Fruit fly (Drosophila melanogaster) whole organism, pupa: ENCODE data around the gene Npc1b.

ENCODE experiments used
- CG10348 ChIP-seq: fragments of 200-800 bp; sonication (Bioruptor generic); IDR thresholded peaks from 2 replicates; pipeline ENCODE4 v1.3.6; 2022; ENCODE audit warnings: missing biosample characterization, missing genetic modification characterization
- CG12605 ChIP-seq: fragments of 200-800 bp; sonication (Bioruptor generic); IDR thresholded peaks from 2 replicates; pipeline ENCODE4 v1.3.6; 2022; ENCODE audit warnings: missing biosample characterization, missing genetic modification characterization
- CG13204 ChIP-seq: fragments of 200-800 bp; sonication (Bioruptor generic); optimal IDR thresholded peaks from 2 replicates; lab custom pipeline; 2018; ENCODE audit warnings: missing biosample characterization, mild to moderate bottlenecking, missing genetic modification characterization, moderate library complexity
- CG14655 ChIP-seq: fragments of 200-800 bp; sonication (Bioruptor generic); optimal IDR thresholded peaks from 3 replicates; lab custom pipeline; 2017; ENCODE audit warnings: mild to moderate bottlenecking, missing biosample characterization, missing genetic modification reagents, missing genetic modification characterization
- CG15710 ChIP-seq: fragments of 200-800 bp; sonication (Bioruptor generic); optimal IDR thresholded peaks from 2 replicates; lab custom pipeline; 2018; ENCODE audit warnings: missing biosample characterization, mild to moderate bottlenecking, missing genetic modification characterization, moderate library complexity
- CG17806 ChIP-seq: fragments of 200-800 bp; sonication (Bioruptor generic); optimal IDR thresholded peaks from 2 replicates; lab custom pipeline; 2018; ENCODE audit warnings: missing biosample characterization, mild to moderate bottlenecking, missing genetic modification characterization, moderate library complexity
- CG32121 ChIP-seq: fragments of 200-800 bp; sonication (Bioruptor generic); IDR thresholded peaks from 2 replicates; pipeline ENCODE4 v1.3.6; 2022; ENCODE audit warnings: missing biosample characterization, missing genetic modification characterization
- CG34367 ChIP-seq: fragments of 200-800 bp; sonication (Bioruptor generic); optimal IDR thresholded peaks from 2 replicates; lab custom pipeline; 2018; ENCODE audit warnings: missing biosample characterization, mild to moderate bottlenecking, missing genetic modification characterization
- CG4496 ChIP-seq: fragments of 200-800 bp; sonication (Bioruptor generic); IDR thresholded peaks from 3 replicates; pipeline ENCODE4 v1.3.6; 2022; ENCODE audit warnings: missing biosample characterization, missing genetic modification characterization
- CG8159 ChIP-seq: fragments of 200-800 bp; sonication (Bioruptor generic); optimal IDR thresholded peaks from 3 replicates; lab custom pipeline; 2018; ENCODE audit warnings: missing biosample characterization, mild to moderate bottlenecking, missing genetic modification characterization, moderate library complexity
- CG8301 ChIP-seq: fragments of 200-800 bp; sonication (Bioruptor generic); optimal IDR thresholded peaks from 2 replicates; lab custom pipeline; 2018; ENCODE audit warnings: missing biosample characterization, mild to moderate bottlenecking, missing genetic modification characterization
- CG9948 ChIP-seq: fragments of 200-800 bp; sonication (Bioruptor generic); optimal IDR thresholded peaks from 2 replicates; lab custom pipeline; 2018; ENCODE audit warnings: missing biosample characterization, mild to moderate bottlenecking, missing genetic modification characterization, moderate library complexity
- D1 ChIP-seq: fragments of 200-800 bp; sonication (Bioruptor generic); optimal IDR thresholded peaks from 2 replicates; lab custom pipeline; 2018; ENCODE audit warnings: missing biosample characterization, mild to moderate bottlenecking, missing genetic modification characterization, moderate library complexity
- EcR ChIP-seq: fragments of 200-800 bp; sonication (Bioruptor generic); optimal IDR thresholded peaks from 3 replicates; lab custom pipeline; 2019; ENCODE audit warnings: missing biosample characterization, missing genetic modification characterization, mild to moderate bottlenecking, moderate library complexity, missing genetic modification reagents
- Ets98B ChIP-seq: fragments of 200-800 bp; sonication (Bioruptor generic); IDR thresholded peaks from 2 replicates; pipeline ENCODE4 v1.3.6; 2022; ENCODE audit warnings: missing biosample characterization, missing genetic modification characterization
- Pif1A ChIP-seq: fragments of 200-800 bp; sonication (Bioruptor generic); optimal IDR thresholded peaks from 3 replicates; lab custom pipeline; 2016; ENCODE audit warnings: missing biosample characterization, missing genetic modification characterization
- Pif1B ChIP-seq: fragments of 200-800 bp; sonication (Bioruptor generic); optimal IDR thresholded peaks from 3 replicates; lab custom pipeline; 2016; ENCODE audit warnings: missing biosample characterization, missing genetic modification characterization
- Snoo ChIP-seq: fragments of 200-800 bp; sonication (Bioruptor generic); optimal IDR thresholded peaks from 3 replicates; lab custom pipeline; 2017; ENCODE audit warnings: missing biosample characterization, mild to moderate bottlenecking, missing genetic modification characterization, inconsistent platforms
- fd96Ca ChIP-seq: fragments of 200-800 bp; sonication (Bioruptor generic); IDR thresholded peaks from 3 replicates; pipeline ENCODE4 v1.3.6; 2022; ENCODE audit warnings: missing biosample characterization, missing genetic modification characterization
- gl ChIP-seq: fragments of 200-800 bp; sonication (Bioruptor generic); optimal IDR thresholded peaks from 2 replicates; lab custom pipeline; 2018; ENCODE audit warnings: missing biosample characterization, mild to moderate bottlenecking, missing genetic modification characterization
- rn ChIP-seq: fragments of 200-800 bp; sonication (Bioruptor generic); IDR thresholded peaks from 2 replicates; pipeline ENCODE4 v1.3.6; 2022; ENCODE audit warnings: missing biosample characterization, missing genetic modification characterization

Gene Npc1b

DNA sequence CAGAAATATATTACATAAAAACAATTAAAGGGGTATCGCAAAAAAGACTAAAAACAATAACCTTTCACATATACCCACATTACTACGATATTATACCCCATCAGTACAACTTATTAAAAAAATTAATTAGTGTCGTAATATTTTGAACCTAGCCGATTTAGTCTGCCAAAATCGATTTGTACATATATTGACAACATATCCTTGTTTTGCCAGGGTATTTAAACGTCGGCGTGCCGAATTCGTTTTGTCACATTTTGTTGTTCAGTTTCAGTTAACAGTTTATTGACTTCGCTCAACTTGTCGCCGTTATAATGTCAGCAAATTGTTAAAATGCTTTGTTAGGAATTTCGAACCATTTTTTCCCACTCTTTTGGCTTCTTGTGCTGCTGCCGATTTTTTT, 13.6 kb downstream of the Npc1b start:
- no peak for TF ChIP-seq Snoo (tag; lab: Kevin White, UChicago)
- TF ChIP-seq D1 = no peak
- TF ChIP-seq EcR = no peak
- TF ChIP-seq CG13204 (GFP tag; lab: Kevin White, UChicago) = no peak
- no peak for TF ChIP-seq Ets98B (GFP tag; lab: Robert Waterston, UW)
- no peak for TF ChIP-seq CG17806
- no peak for TF ChIP-seq CG34367
- TF ChIP-seq CG15710 (tag; lab: Kevin White, UChicago) = no peak
- TF ChIP-seq rn (GFP tag; lab: Robert Waterston, UW) = no peak
- no peak for TF ChIP-seq CG8301
- no peak for TF ChIP-seq CG9948
- TF ChIP-seq CG4496 = no peak

DNA sequence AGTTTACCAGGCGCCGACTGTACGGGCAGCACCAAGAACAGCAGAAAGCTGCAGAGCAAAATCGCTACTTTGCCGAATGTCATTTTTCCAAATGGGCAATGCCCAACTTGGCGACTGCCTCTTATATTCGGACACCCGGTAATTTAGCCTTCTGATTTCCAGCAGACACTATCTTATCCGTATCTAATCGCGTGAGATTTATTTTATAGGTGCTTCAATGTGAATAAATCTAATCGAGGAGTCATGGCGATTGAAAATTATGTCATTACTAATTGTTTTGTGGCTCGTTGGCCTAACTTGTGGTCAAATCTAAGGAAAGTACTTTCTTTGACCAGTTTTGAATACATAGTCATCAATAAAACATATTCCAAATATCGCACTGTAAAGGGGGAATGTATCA, 28.7 kb downstream of the Npc1b start, which contains the start of gene Ser6:
Ser6 (minus strand) TSS at position 101 of the 400 bp plus-strand sequence.
- TF ChIP-seq CG8301 (no peak), CG34367 (no peak), CG13204 (GFP tag; lab: Kevin White, UChicago) (no peak)

DNA sequence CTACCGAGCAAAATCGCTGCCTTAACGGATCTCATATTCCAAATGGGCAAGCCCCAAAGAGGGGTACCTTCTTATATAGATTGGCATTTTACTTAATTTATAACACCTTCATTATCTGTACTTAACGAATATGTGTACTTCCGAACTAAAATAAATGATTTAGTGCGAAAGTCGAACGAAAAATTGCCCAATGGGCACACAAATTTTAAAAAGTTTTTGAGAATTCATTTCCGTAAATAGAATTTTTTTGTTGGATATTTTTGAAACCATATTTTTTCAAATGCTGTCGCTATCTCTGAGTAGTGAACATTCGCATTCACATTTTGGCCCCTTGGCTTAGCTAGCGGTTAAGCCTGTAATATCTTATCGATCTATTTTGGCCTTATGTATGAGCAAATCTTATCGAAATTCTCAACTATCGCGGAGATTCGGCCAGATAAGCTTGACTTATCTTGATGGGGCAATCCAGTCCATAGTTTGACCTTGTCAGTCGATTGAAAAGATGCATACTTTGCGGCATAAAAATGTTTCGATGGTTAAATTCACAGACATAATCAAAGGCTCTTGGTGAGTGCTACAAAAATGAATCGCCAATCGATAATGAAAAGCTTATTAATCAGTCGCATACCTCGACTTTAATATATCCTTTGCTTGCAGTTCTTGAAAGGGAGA, 30.8 kb downstream of the Npc1b start, which contains the start of gene CG1304:
CG1304 (minus strand) TSS at position 51 of the 672 bp plus-strand sequence.
- no peak for TF ChIP-seq CG8159 (tag; lab: Kevin White, UChicago)
- TF ChIP-seq CG17806 = no peak
- no peak for TF ChIP-seq rn (GFP tag; lab: Robert Waterston, UW)
- no peak for TF ChIP-seq EcR
- no peak for TF ChIP-seq CG9948
- no peak for TF ChIP-seq CG34367
- TF ChIP-seq CG12605 (GFP tag; lab: Robert Waterston, UW) = no peak
- TF ChIP-seq CG14655 (GFP tag; lab: Kevin White, UChicago) = no peak
- TF ChIP-seq CG10348 (GFP tag; lab: Robert Waterston, UW) = no peak
- TF ChIP-seq gl (tag; lab: Kevin White, UChicago) = no peak
- no peak for TF ChIP-seq CG4496
- TF ChIP-seq D1 = no peak
- TF ChIP-seq CG13204 (GFP tag; lab: Kevin White, UChicago) = no peak

DNA sequence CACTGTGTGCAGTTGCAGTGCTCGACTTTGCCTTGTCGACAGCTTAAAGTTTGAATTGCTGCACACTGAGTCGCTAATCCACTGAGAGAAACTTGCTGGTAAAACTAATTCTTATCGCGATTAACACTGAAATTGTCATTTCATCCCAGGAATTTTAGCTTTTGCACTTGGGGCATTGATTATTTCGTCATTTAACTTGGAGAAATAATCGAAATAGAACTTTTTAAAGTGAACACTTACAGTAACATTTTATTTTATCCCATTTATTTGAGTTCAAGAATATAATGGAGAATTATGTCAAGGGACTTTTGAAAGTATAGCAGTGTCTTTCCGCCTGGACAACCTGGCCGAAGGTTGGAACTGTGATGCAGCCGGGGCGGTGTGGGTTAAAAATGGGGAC, 43.3 kb downstream of the Npc1b start, which contains the start of gene CG44426:
CG44426 (plus strand) TSS at position 301 of the 400 bp plus-strand sequence.
- TF ChIP-seq Pif1A (GFP tag; lab: Kevin White, UChicago) = no peak
- no peak for TF ChIP-seq CG15710 (tag; lab: Kevin White, UChicago)
- no peak for TF ChIP-seq CG32121 (GFP tag; lab: Robert Waterston, UW)

DNA sequence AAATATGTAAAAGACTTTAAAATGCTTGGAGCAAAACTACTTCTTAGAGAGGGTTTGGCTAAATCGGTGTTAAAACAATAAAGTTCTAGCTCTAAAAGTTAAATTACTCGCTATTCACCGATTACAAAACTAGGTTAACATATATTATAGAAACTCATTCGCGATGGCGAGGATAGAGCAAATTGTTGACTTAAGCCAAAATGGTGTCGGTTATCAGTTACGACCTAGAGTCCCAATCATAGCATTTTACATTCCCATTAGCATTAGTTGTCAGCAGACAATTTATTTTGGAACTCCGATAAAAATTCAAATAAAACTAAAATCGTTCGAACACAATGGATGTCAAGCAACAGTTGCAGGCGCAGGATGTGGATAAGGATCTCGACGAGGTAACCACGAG, 49.7 kb downstream of the Npc1b start, which contains the start of gene CG11666:
CG11666 (plus strand) TSS at position 301 of the 400 bp plus-strand sequence.
- TF ChIP-seq Pif1B (no peak), CG10348 (GFP tag; lab: Robert Waterston, UW) (no peak), CG13204 (GFP tag; lab: Kevin White, UChicago) (no peak), EcR (no peak), CG17806 (no peak), CG8301 (no peak), CG12605 (GFP tag; lab: Robert Waterston, UW) (no peak), Snoo (tag; lab: Kevin White, UChicago) (no peak), CG9948 (no peak), CG34367 (no peak), Ets98B (GFP tag; lab: Robert Waterston, UW) (no peak), fd96Ca (no peak), CG4496 (no peak), CG15710 (tag; lab: Kevin White, UChicago) (no peak), CG14655 (GFP tag; lab: Kevin White, UChicago) (no peak), gl (tag; lab: Kevin White, UChicago) (no peak)
- TF ChIP-seq, all 21 proteins: peak for 0
